Worm (Caenorhabditis elegans) whole organism, mixed stage, embryonic: Measurements from ENCODE around the gene coa-7.

ENCODE experiments used
- blmp-1 ChIP-seq: fragments of 150-350 bp; optimal IDR thresholded peaks from 2 replicates; lab custom pipeline; 2014; ENCODE audit warnings: missing biosample characterization, missing genetic modification characterization
- ham-2 ChIP-seq: fragments of 200-800 bp; sonication (Bioruptor generic); optimal IDR thresholded peaks from 2 replicates; lab custom pipeline; 2018; ENCODE audit warnings: mild to moderate bottlenecking, missing genetic modification characterization, missing compliant biosample characterization
- lsy-2 ChIP-seq: fragments of 150-350 bp; optimal IDR thresholded peaks from 2 replicates; lab custom pipeline; 2014; ENCODE audit warnings: missing biosample characterization, missing genetic modification characterization
- mep-1 ChIP-seq: fragments of 150-350 bp; optimal IDR thresholded peaks from 2 replicates; lab custom pipeline; 2017; ENCODE audit warnings: missing biosample characterization, missing genetic modification reagents, missing genetic modification characterization, inconsistent platforms
- pha-4 ChIP-seq: fragments of 150-350 bp; optimal IDR thresholded peaks from 2 replicates; lab custom pipeline; 2018; ENCODE audit warnings: missing biosample characterization, missing genetic modification reagents, missing genetic modification characterization
- snpc-4 ChIP-seq: fragments of 150-350 bp; optimal IDR thresholded peaks from 2 replicates; lab custom pipeline; 2014; ENCODE audit warnings: missing biosample characterization, missing genetic modification characterization
- unc-62 ChIP-seq: fragments of 150-350 bp; optimal IDR thresholded peaks from 2 replicates; lab custom pipeline; 2014; ENCODE audit warnings: missing biosample characterization, missing genetic modification reagents, missing genetic modification characterization

ce11 chrII:11614103-11614857 is 36.7 kb downstream of the coa-7 start:
- TF ChIP-seq snpc-4 (no peak), mep-1 (tag; lab: Kevin White, UChicago) (no peak), pha-4 (tag; lab: Kevin White, UChicago) (no peak), blmp-1 (tag; lab: Kevin White, UChicago) (no peak), unc-62 (GFP tag; lab: Kevin White, UChicago) (no peak), lsy-2 (no peak), ham-2 (no peak)
